Worm (Caenorhabditis elegans) whole organism, L1 larva: ENCODE measurements around the gene orai-1.

Experiments used
- alr-1 ChIP-seq: fragments of 200-800 bp; sonication (Bioruptor generic); optimal IDR thresholded peaks from 2 replicates; lab custom pipeline; 2018; ENCODE audit warnings: borderline replicate concordance, mild to moderate bottlenecking, missing genetic modification characterization, missing compliant biosample characterization
- ama-1 ChIP-seq: fragments of 150-350 bp; optimal IDR thresholded peaks from 2 replicates; lab custom pipeline; 2014
- dpl-1 ChIP-seq, 3 experiments: fragments of 150-350 bp in 2 of 3; sonication (generic microtip) in 1 of 3; optimal IDR thresholded peaks; 2 replicates each; lab custom pipeline; 2014 to 2017; ENCODE audit warnings: missing biosample characterization in 3 of 3, missing genetic modification characterization in 3 of 3, missing genetic modification reagents in 3 of 3
- jun-1 ChIP-seq: fragments of 150-350 bp; optimal IDR thresholded peaks from 2 replicates; lab custom pipeline; 2014; ENCODE audit warnings: missing biosample characterization, missing genetic modification reagents, missing genetic modification characterization
- lin-13 ChIP-seq: fragments of 150-350 bp; optimal IDR thresholded peaks from 2 replicates; lab custom pipeline; 2014; ENCODE audit warnings: missing biosample characterization, missing genetic modification reagents, missing genetic modification characterization
- mep-1 ChIP-seq: fragments of 150-350 bp; optimal IDR thresholded peaks from 2 replicates; lab custom pipeline; 2014; ENCODE audit warnings: missing biosample characterization, missing genetic modification characterization
- nhr-28 ChIP-seq: fragments of 150-350 bp; optimal IDR thresholded peaks from 2 replicates; lab custom pipeline; 2014; ENCODE audit warnings: missing biosample characterization, missing genetic modification characterization
- nhr-76 ChIP-seq: sonication (generic microtip); optimal IDR thresholded peaks from 2 replicates; lab custom pipeline; 2017; ENCODE audit warnings: missing biosample characterization, missing genetic modification characterization
- snpc-4 ChIP-seq: fragments of 150-350 bp; optimal IDR thresholded peaks from 2 replicates; lab custom pipeline; 2014; ENCODE audit warnings: missing biosample characterization, missing genetic modification characterization
- swsn-7 ChIP-seq: sonication (generic microtip); optimal IDR thresholded peaks from 2 replicates; lab custom pipeline; 2016; ENCODE audit warnings: missing genetic modification characterization, missing compliant biosample characterization
- unc-86 ChIP-seq: sonication (generic microtip); optimal IDR thresholded peaks from 2 replicates; lab custom pipeline; 2016; ENCODE audit warnings: missing genetic modification characterization, missing compliant biosample characterization
- unc-98 ChIP-seq: fragments of 200-800 bp; sonication (Bioruptor generic); IDR thresholded peaks from 2 replicates; pipeline ENCODE4 v1.3.6; 2022; ENCODE audit warnings: missing genetic modification characterization, missing compliant biosample characterization
- vab-15 ChIP-seq: sonication (generic microtip); optimal IDR thresholded peaks from 2 replicates; lab custom pipeline; 2017; ENCODE audit warnings: missing genotype, mild to moderate bottlenecking, missing genetic modification characterization, missing compliant biosample characterization

- TF ChIP-seq mep-1 (tag; lab: Kevin White, UChicago) (no peak), unc-86 (tag; lab: Kevin White, UChicago) (no peak), nhr-28 (tag; lab: Kevin White, UChicago) (no peak), ama-1 (no peak), unc-98 (GFP tag; lab: Robert Waterston, UW) (no peak), dpl-1 (GFP tag; optimal IDR thresholded peaks at IDR 0.05; lab: Kevin White, UChicago) (no peak), alr-1 (tag; lab: Kevin White, UChicago) (no peak), snpc-4 (tag; lab: Kevin White, UChicago) (no peak), swsn-7 (tag; lab: Kevin White, UChicago) (no peak), lin-13 (GFP tag; lab: Kevin White, UChicago) (no peak), vab-15 (tag; lab: Kevin White, UChicago) (no peak), jun-1 (tag; lab: Kevin White, UChicago) (no peak), nhr-76 (tag; lab: Kevin White, UChicago) (no peak)
These were observed 33.8 kb upstream of the orai-1 start for ce11 chrIII:612759-613158.
